Worm (Caenorhabditis elegans) whole organism, young adult: Measurements from ENCODE around the gene C27H6.9.

Experiments used
- ceh-27 ChIP-seq: fragments of 200-800 bp; sonication (Bioruptor generic); optimal IDR thresholded peaks from 2 replicates; lab custom pipeline; 2018; ENCODE audit warnings: mild to moderate bottlenecking, missing genetic modification characterization, moderate library complexity, missing compliant biosample characterization
- ceh-40 ChIP-seq: fragments of 200-800 bp; sonication (Bioruptor generic); IDR thresholded peaks from 2 replicates; pipeline ENCODE4 v1.3.6; 2022; ENCODE audit warnings: missing genetic modification characterization, missing compliant biosample characterization
- ekl-4 ChIP-seq: fragments of 200-800 bp; sonication (Bioruptor generic); IDR thresholded peaks from 2 replicates; pipeline ENCODE4 v1.3.6; 2022; ENCODE audit warnings: missing genetic modification reagents, missing genetic modification characterization, missing compliant biosample characterization
- mel-28 ChIP-seq: sonication (generic microtip); optimal IDR thresholded peaks from 2 replicates; lab custom pipeline; 2016; ENCODE audit warnings: borderline replicate concordance, mild to moderate bottlenecking, missing genetic modification characterization, missing compliant biosample characterization
- pha-4 ChIP-seq: fragments of 150-350 bp; sonication (generic microtip); optimal IDR thresholded peaks from 2 replicates; lab custom pipeline; 2014; ENCODE audit warnings: missing biosample characterization, missing genetic modification reagents, missing genetic modification characterization
- zfh-2 ChIP-seq: fragments of 200-800 bp; sonication (Bioruptor generic); conservative IDR thresholded peaks from 2 replicates; pipeline ENCODE4 v1.3.6; 2022; ENCODE audit warnings: missing genetic modification reagents, missing genetic modification characterization, missing compliant biosample characterization

DNA sequence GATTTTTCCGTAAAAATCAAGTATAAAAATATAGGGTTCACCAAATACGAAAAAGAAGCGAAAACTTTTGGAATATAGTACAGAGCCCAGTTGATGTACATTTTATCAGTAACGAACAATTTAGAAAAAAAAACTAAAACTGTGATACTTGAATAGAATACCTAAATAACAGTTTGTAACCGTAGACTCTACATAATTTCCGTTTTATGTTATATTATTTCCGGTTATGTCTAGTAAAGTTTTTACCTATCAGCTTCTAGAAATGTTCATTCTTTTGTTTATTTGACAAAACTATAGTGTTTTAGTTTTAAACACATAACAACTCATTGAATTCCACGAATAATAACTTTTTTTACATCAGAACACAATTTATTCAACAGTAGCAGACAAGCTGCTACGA, 45.2 kb upstream of the C27H6.9 start, which contains the start of gene srj-33:
- TF ChIP-seq ceh-27 (GFP tag; lab: Kevin White, UChicago) (no peak), mel-28 (no peak), ceh-40 (GFP tag; lab: Robert Waterston, UW) (no peak), pha-4 (no peak), zfh-2 (no peak), ekl-4 (GFP tag; lab: Robert Waterston, UW) (no peak)
